Fruit fly (Drosophila melanogaster) whole organism, embryonic: ENCODE data around the gene LSm3.
A peak's percentile ranks its signal among the peaks of the same experiment; 100 is the strongest.

ENCODE experiments used
- ATbp ChIP-seq: fragments of 200-800 bp; sonication (Bioruptor generic); optimal IDR thresholded peaks from 2 replicates; lab custom pipeline; 2017; ENCODE audit warnings: missing biosample characterization, mild to moderate bottlenecking, missing genetic modification characterization, missing genetic modification reagents
- CG10267 ChIP-seq: fragments of 200-800 bp; sonication (Bioruptor generic); optimal IDR thresholded peaks from 2 replicates; lab custom pipeline; 2018; ENCODE audit warnings: missing biosample characterization, mild to moderate bottlenecking, missing genetic modification characterization, moderate library complexity
- CG10274 ChIP-seq: fragments of 200-800 bp; sonication (Bioruptor generic); optimal IDR thresholded peaks from 3 replicates; lab custom pipeline; 2017; ENCODE audit warnings: missing biosample characterization, mild to moderate bottlenecking, missing genetic modification characterization
- CG11696 ChIP-seq: fragments of 200-800 bp; sonication (Bioruptor generic); IDR thresholded peaks from 2 replicates; pipeline ENCODE4 v1.3.6; 2022; ENCODE audit warnings: missing biosample characterization, missing genetic modification characterization
- CG12744 ChIP-seq: fragments of 200-800 bp; sonication (Bioruptor generic); optimal IDR thresholded peaks from 2 replicates; lab custom pipeline; 2016; ENCODE audit warnings: missing biosample characterization, missing genetic modification characterization
- CG13894 ChIP-seq: fragments of 200-800 bp; sonication (Bioruptor generic); optimal IDR thresholded peaks from 3 replicates; lab custom pipeline; 2018; ENCODE audit warnings: missing biosample characterization, mild to moderate bottlenecking, missing genetic modification characterization, moderate library complexity
- CG14014 ChIP-seq: fragments of 200-800 bp; sonication (Bioruptor generic); IDR thresholded peaks from 2 replicates; pipeline ENCODE4 v1.3.6; 2022; ENCODE audit warnings: missing biosample characterization, missing genetic modification characterization
- CG17802 ChIP-seq: fragments of 200-800 bp; sonication (Bioruptor generic); optimal IDR thresholded peaks from 2 replicates; lab custom pipeline; 2018; ENCODE audit warnings: missing biosample characterization, mild to moderate bottlenecking, missing genetic modification characterization, moderate library complexity
- CG17912 ChIP-seq: fragments of 200-800 bp; sonication (Bioruptor generic); optimal IDR thresholded peaks from 2 replicates; lab custom pipeline; 2018; ENCODE audit warnings: missing biosample characterization, mild to moderate bottlenecking, missing genetic modification characterization
- CG1832 ChIP-seq: fragments of 200-800 bp; sonication (Bioruptor generic); optimal IDR thresholded peaks from 2 replicates; lab custom pipeline; 2017; ENCODE audit warnings: missing biosample characterization, mild to moderate bottlenecking, missing genetic modification characterization, inconsistent platforms
- CG3163 ChIP-seq: fragments of 200-800 bp; sonication (Bioruptor generic); optimal IDR thresholded peaks from 3 replicates; lab custom pipeline; 2016; ENCODE audit warnings: missing biosample characterization, missing genetic modification characterization
- CG6791 ChIP-seq: fragments of 200-800 bp; sonication (Bioruptor generic); IDR thresholded peaks from 3 replicates; pipeline ENCODE4 v1.3.6; 2022; ENCODE audit warnings: missing biosample characterization, missing genetic modification characterization; ENCODE audit not compliant: partially characterized antibody
- CG7963 ChIP-seq: fragments of 200-800 bp; sonication (Bioruptor generic); IDR thresholded peaks from 3 replicates; pipeline ENCODE4 v1.3.6; 2022; ENCODE audit warnings: missing biosample characterization, missing genetic modification characterization; ENCODE audit not compliant: partially characterized antibody
- CG8089 ChIP-seq: fragments of 200-800 bp; sonication (Bioruptor generic); optimal IDR thresholded peaks from 3 replicates; lab custom pipeline; 2016; ENCODE audit warnings: missing biosample characterization, missing genetic modification characterization
- CG8924 ChIP-seq: fragments of 200-800 bp; optimal IDR thresholded peaks from 3 replicates; lab custom pipeline; 2019; ENCODE audit warnings: missing biosample characterization, mild to moderate bottlenecking, missing genetic modification characterization, moderate library complexity
- Dip2 ChIP-seq: fragments of 200-800 bp; sonication (Bioruptor generic); IDR thresholded peaks from 2 replicates; pipeline ENCODE4 v1.3.6; 2022; ENCODE audit warnings: missing biosample characterization, missing genetic modification characterization
- Drgx ChIP-seq: fragments of 200-800 bp; sonication (Bioruptor generic); IDR thresholded peaks from 2 replicates; pipeline ENCODE4 v1.3.6; 2022; ENCODE audit warnings: missing biosample characterization, missing genetic modification characterization
- Fer2 ChIP-seq: fragments of 200-800 bp; sonication (Bioruptor generic); optimal IDR thresholded peaks from 2 replicates; lab custom pipeline; 2018; ENCODE audit warnings: missing biosample characterization, mild to moderate bottlenecking, missing genetic modification characterization, moderate library complexity
- Kr ChIP-seq: fragments of 200-800 bp; sonication (Bioruptor generic); optimal IDR thresholded peaks from 2 replicates; lab custom pipeline; 2017; ENCODE audit warnings: missing biosample characterization, mild to moderate bottlenecking, missing genetic modification characterization
- Mad ChIP-seq: fragments of 200-800 bp; sonication (Bioruptor generic); optimal IDR thresholded peaks from 2 replicates; lab custom pipeline; 2016; ENCODE audit warnings: missing biosample characterization, missing genetic modification characterization
- NK7.1 ChIP-seq: fragments of 200-800 bp; sonication (Bioruptor generic); optimal IDR thresholded peaks from 3 replicates; lab custom pipeline; 2016; ENCODE audit warnings: missing biosample characterization, missing genetic modification characterization
- Poxn ChIP-seq: fragments of 200-800 bp; sonication (Bioruptor generic); IDR thresholded peaks from 2 replicates; pipeline ENCODE4 v1.3.6; 2022; ENCODE audit warnings: missing biosample characterization, missing genetic modification characterization
- Scr ChIP-seq: fragments of 200-800 bp; sonication (Bioruptor generic); IDR thresholded peaks from 2 replicates; pipeline ENCODE4 v1.3.6; 2022; ENCODE audit warnings: missing biosample characterization, missing genetic modification characterization; ENCODE audit not compliant: partially characterized antibody
- Taf1 ChIP-seq: fragments of 200-800 bp; sonication (Bioruptor generic); IDR thresholded peaks from 2 replicates; pipeline ENCODE4 v1.3.6; 2022; ENCODE audit warnings: missing biosample characterization, missing genetic modification characterization
- YL-1 ChIP-seq: fragments of 200-800 bp; sonication (Bioruptor generic); optimal IDR thresholded peaks from 3 replicates; lab custom pipeline; 2017; ENCODE audit warnings: missing biosample characterization, mild to moderate bottlenecking, missing genetic modification characterization
- cas ChIP-seq: fragments of 200-800 bp; sonication (Bioruptor generic); IDR thresholded peaks from 2 replicates; pipeline ENCODE4 v1.3.6; 2022; ENCODE audit warnings: missing biosample characterization, missing genetic modification characterization
- cg ChIP-seq: fragments of 200-800 bp; sonication (Bioruptor generic); optimal IDR thresholded peaks from 3 replicates; lab custom pipeline; 2019; ENCODE audit warnings: missing biosample characterization, mild to moderate bottlenecking, missing genetic modification characterization, moderate library complexity
- ci ChIP-seq: fragments of 200-800 bp; sonication (Bioruptor generic); IDR thresholded peaks from 3 replicates; pipeline ENCODE4 v1.3.6; 2022; ENCODE audit warnings: missing biosample characterization, missing genetic modification characterization
- da ChIP-seq: fragments of 200-800 bp; sonication (Bioruptor generic); optimal IDR thresholded peaks from 2 replicates; lab custom pipeline; 2016; ENCODE audit warnings: missing biosample characterization, missing genetic modification characterization
- dati ChIP-seq: fragments of 200-800 bp; sonication (Bioruptor generic); IDR thresholded peaks from 2 replicates; pipeline ENCODE4 v1.3.6; 2022; ENCODE audit warnings: missing biosample characterization, missing genetic modification characterization
- dysf ChIP-seq: fragments of 200-800 bp; sonication (Bioruptor generic); IDR thresholded peaks from 3 replicates; pipeline ENCODE4 v1.3.6; 2022; ENCODE audit warnings: missing biosample characterization, missing genetic modification characterization
- ewg ChIP-seq: fragments of 200-800 bp; sonication (Bioruptor generic); optimal IDR thresholded peaks from 3 replicates; lab custom pipeline; 2017; ENCODE audit warnings: mild to moderate bottlenecking, missing biosample characterization, missing genetic modification reagents, missing genetic modification characterization
- fd96Cb ChIP-seq: fragments of 200-800 bp; sonication (Bioruptor generic); optimal IDR thresholded peaks from 2 replicates; lab custom pipeline; 2018; ENCODE audit warnings: missing biosample characterization, mild to moderate bottlenecking, missing genetic modification characterization, moderate library complexity
- hkb ChIP-seq, 2 experiments: fragments of 200-800 bp in 1 of 2; fragments of >200 bp in 1 of 2; sonication (Bioruptor generic) in 1 of 2; IDR thresholded peaks in 1 of 2; optimal IDR thresholded peaks in 1 of 2; 2 replicates each; pipeline versions ENCODE4 v1.3.6 to Lab custom; 2017 to 2022; ENCODE audit warnings: missing biosample characterization in 1 of 2, missing genetic modification characterization in 1 of 2
- insv ChIP-seq, 2 experiments: fragments of 200-800 bp; sonication (Bioruptor generic); optimal IDR thresholded peaks; 3 replicates each; lab custom pipeline; 2016 to 2018; ENCODE audit warnings: missing biosample characterization in 2 of 2, missing genetic modification characterization in 2 of 2
- jumu ChIP-seq: fragments of 200-800 bp; sonication (Bioruptor generic); optimal IDR thresholded peaks from 3 replicates; lab custom pipeline; 2016; ENCODE audit warnings: missing biosample characterization, missing genetic modification characterization
- lab ChIP-seq: fragments of 200-800 bp; sonication (Bioruptor generic); optimal IDR thresholded peaks from 3 replicates; lab custom pipeline; 2017; ENCODE audit warnings: missing biosample characterization, missing genetic modification characterization, mild to moderate bottlenecking, moderate library complexity, missing genetic modification reagents
- lilli ChIP-seq: fragments of 200-800 bp; sonication (Bioruptor generic); optimal IDR thresholded peaks from 3 replicates; lab custom pipeline; 2016; ENCODE audit warnings: missing biosample characterization, missing genetic modification characterization
- lola ChIP-seq, 3 experiments: fragments of >200 bp in 2 of 3; fragments of 200-800 bp in 1 of 3; sonication (Bioruptor generic) in 1 of 3; optimal IDR thresholded peaks; 2 replicates each; lab custom pipeline; 2017 to 2019; ENCODE audit warnings: missing biosample characterization in 3 of 3, missing genetic modification characterization in 3 of 3, mild to moderate bottlenecking in 1 of 3, moderate library complexity in 1 of 3
- luna ChIP-seq: fragments of 200-800 bp; sonication (Bioruptor generic); optimal IDR thresholded peaks from 2 replicates; lab custom pipeline; 2016; ENCODE audit warnings: missing biosample characterization, missing genetic modification characterization
- nerfin-2 ChIP-seq: fragments of 200-800 bp; sonication (Bioruptor generic); IDR thresholded peaks from 2 replicates; pipeline ENCODE4 v1.3.6; 2022; ENCODE audit warnings: missing biosample characterization, missing genetic modification characterization; ENCODE audit not compliant: partially characterized antibody
- nom ChIP-seq: fragments of 200-800 bp; sonication (Bioruptor generic); optimal IDR thresholded peaks from 2 replicates; lab custom pipeline; 2017; ENCODE audit warnings: missing biosample characterization, missing genetic modification characterization, mild to moderate bottlenecking, moderate library complexity, missing genetic modification reagents
- org-1 ChIP-seq: fragments of 200-800 bp; sonication (Bioruptor generic); optimal IDR thresholded peaks from 2 replicates; lab custom pipeline; 2017; ENCODE audit warnings: missing biosample characterization, missing genetic modification characterization
- p53 ChIP-seq: fragments of 200-800 bp; sonication (Bioruptor generic); optimal IDR thresholded peaks from 2 replicates; lab custom pipeline; 2016; ENCODE audit warnings: missing biosample characterization, missing genetic modification characterization
- repo ChIP-seq: fragments of 200-800 bp; sonication (Bioruptor generic); optimal IDR thresholded peaks from 2 replicates; lab custom pipeline; 2016; ENCODE audit warnings: missing biosample characterization, missing genetic modification characterization
- scrt ChIP-seq: fragments of 200-800 bp; sonication (Bioruptor generic); optimal IDR thresholded peaks from 2 replicates; lab custom pipeline; 2018; ENCODE audit warnings: missing biosample characterization, mild to moderate bottlenecking, missing genetic modification characterization, moderate library complexity
- slou ChIP-seq: fragments of 200-800 bp; sonication (Bioruptor generic); optimal IDR thresholded peaks from 3 replicates; lab custom pipeline; 2016; ENCODE audit warnings: missing biosample characterization, missing genetic modification characterization
- stwl ChIP-seq: fragments of 200-800 bp; sonication (Bioruptor generic); optimal IDR thresholded peaks from 3 replicates; lab custom pipeline; 2018; ENCODE audit warnings: missing biosample characterization, mild to moderate bottlenecking, missing genetic modification characterization, moderate library complexity
- unpg ChIP-seq: fragments of 200-800 bp; sonication (Bioruptor generic); optimal IDR thresholded peaks from 3 replicates; lab custom pipeline; 2018; ENCODE audit warnings: missing biosample characterization, mild to moderate bottlenecking, missing genetic modification characterization, moderate library complexity

Gene LSm3

DNA sequence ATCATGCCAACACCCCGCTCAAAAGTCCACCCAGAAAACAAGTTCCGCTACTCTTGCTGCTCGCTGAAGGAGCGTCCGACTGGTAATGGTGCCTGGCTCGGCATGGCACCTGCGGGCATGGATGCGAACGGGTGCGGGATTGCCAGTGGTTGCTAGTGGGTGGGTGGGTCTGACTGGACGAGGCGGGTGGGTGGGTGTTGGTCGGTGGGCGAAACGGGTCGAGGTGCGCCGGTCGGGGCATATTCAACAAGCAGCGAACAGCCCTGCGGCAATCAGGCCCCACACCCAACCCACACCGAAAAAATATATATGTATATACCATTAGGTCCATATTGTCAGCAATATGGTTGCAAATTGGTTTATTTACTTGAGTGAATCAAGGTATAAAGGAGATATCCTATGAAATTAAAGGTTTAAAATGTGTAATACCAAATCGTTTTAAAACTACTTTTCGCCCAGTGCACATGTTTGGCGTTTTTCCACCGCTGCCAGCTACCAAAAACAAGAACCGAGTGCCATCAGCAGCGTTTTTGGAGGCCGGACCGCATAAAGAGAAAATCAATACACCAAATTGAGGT is 14.7 kb downstream of the LSm3 start (continued):
- TF ChIP-seq jumu = no peak
- no peak for TF ChIP-seq CG10274
- TF ChIP-seq CG6791 = no peak
- peak; percentile 78 for TF ChIP-seq lab
- no peak for TF ChIP-seq NK7.1 (GFP tag; lab: Kevin White, UChicago)
- TF ChIP-seq Kr = no peak
- TF ChIP-seq CG12744 (GFP tag; lab: Kevin White, UChicago) = no peak
- TF ChIP-seq repo = no peak
- peak; percentile 26 for TF ChIP-seq fd96Cb
- no peak for TF ChIP-seq insv (GFP tag; optimal IDR thresholded peaks at IDR 0.05; lab: Kevin White, UChicago)
- TF ChIP-seq da = no peak
- TF ChIP-seq CG8089 (GFP tag; lab: Kevin White, UChicago) = no peak
- no peak for TF ChIP-seq Scr (GFP tag; lab: Robert Waterston, UW)
- peak; percentile 53 for TF ChIP-seq org-1 (GFP tag; lab: Kevin White, UChicago)
- peak; percentile 5 for TF ChIP-seq Mad (GFP tag; lab: Kevin White, UChicago)
- TF ChIP-seq slou = no peak
- peak; percentile 28; the same call in 1 of the 2 replicates for TF ChIP-seq Taf1 (GFP tag; lab: Robert Waterston, UW)
- TF ChIP-seq CG11696 (GFP tag; lab: Robert Waterston, UW) = 0 out of 2 replicates have a peak, but pooled peaks have one; percentile 24
- TF ChIP-seq CG13894 (tag; lab: Kevin White, UChicago) = peak; percentile 3
- TF ChIP-seq stwl (tag; lab: Kevin White, UChicago) = no peak
- TF ChIP-seq scrt = peak; percentile 82
- no peak for TF ChIP-seq CG17802 (tag; lab: Kevin White, UChicago)
- peak; percentile 46 for TF ChIP-seq ATbp
- no peak for TF ChIP-seq cas (GFP tag; lab: Robert Waterston, UW)
- TF ChIP-seq cg (GFP tag; lab: Kevin White, UChicago) = no peak
- TF ChIP-seq CG17912 (GFP tag; lab: Kevin White, UChicago) = no peak
- TF ChIP-seq CG14014 (GFP tag; lab: Robert Waterston, UW) = peak; percentile 78
- no peak for TF ChIP-seq Poxn (GFP tag; lab: Robert Waterston, UW)
- peak; percentile 48 for TF ChIP-seq nom (GFP tag; lab: Kevin White, UChicago)
- TF ChIP-seq nerfin-2 = no peak
- TF ChIP-seq YL-1 (GFP tag; lab: Kevin White, UChicago) = no peak
- peak; percentile 79 for TF ChIP-seq ci (GFP tag; lab: Robert Waterston, UW)
- no peak for TF ChIP-seq CG3163 (GFP tag; lab: Kevin White, UChicago)
- no peak for TF ChIP-seq luna (GFP tag; lab: Kevin White, UChicago)
- TF ChIP-seq lilli (GFP tag; lab: Kevin White, UChicago) = peak; percentile 42
- TF ChIP-seq Dip2 (GFP tag; lab: Robert Waterston, UW) = no peak
- TF ChIP-seq p53 (GFP tag; lab: Kevin White, UChicago) = no peak
- peak; percentile 74 for TF ChIP-seq Drgx
- no peak for TF ChIP-seq CG7963 (GFP tag; lab: Robert Waterston, UW)
- no peak for TF ChIP-seq dati (GFP tag; lab: Robert Waterston, UW)
- TF ChIP-seq lola (GFP tag; optimal IDR thresholded peaks at IDR 0.05; lab: Kevin White, UChicago) = no peak
- no peak for TF ChIP-seq CG1832 (GFP tag; lab: Kevin White, UChicago)
- TF ChIP-seq CG8924 (tag; lab: Kevin White, UChicago) = peak; percentile 65
- peak; percentile 81 for TF ChIP-seq dysf
- TF ChIP-seq ewg (GFP tag; lab: Kevin White, UChicago) = no peak
- TF ChIP-seq CG10267 (tag; lab: Kevin White, UChicago) = peak; percentile 40
- TF ChIP-seq Fer2 (tag; lab: Kevin White, UChicago) = peak; percentile 13
- TF ChIP-seq unpg (GFP tag; lab: Kevin White, UChicago) = peak; percentile 69
- no peak for TF ChIP-seq hkb (optimal IDR thresholded peaks at IDR 0.05; lab: Kevin White, UChicago)
- TF ChIP-seq hkb (GFP tag; IDR thresholded peaks at IDR 0.05; lab: Robert Waterston, UW) = peak; percentile 76
